Fruit fly (Drosophila melanogaster): Measurements from ENCODE around the gene ssp3.

DNA sequence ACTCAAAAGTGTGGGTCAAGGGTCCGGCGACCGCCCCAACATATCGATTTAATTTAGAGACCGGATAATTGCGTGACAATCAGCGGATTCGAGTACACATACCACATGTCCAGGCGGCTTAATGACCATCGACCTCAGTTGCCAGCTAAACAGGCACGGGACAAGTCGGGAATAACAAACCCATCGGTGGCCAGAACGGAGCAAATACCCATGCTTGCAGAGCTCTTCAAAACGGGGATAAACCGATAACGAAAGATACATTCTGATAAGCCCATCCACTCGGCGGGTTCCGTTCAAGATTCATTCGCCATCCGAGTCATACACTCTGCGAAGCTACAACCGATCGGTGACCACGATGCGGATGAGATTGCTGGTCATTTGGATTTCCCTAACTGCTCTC lies 47.0 kb upstream of the ssp3 start, which contains the start of gene CG15169:
- TF ChIP-seq CG8301 (tag; optimal IDR thresholded peaks at IDR 0.05): no peak
- no peak for TF ChIP-seq CG4496 (GFP tag; IDR thresholded peaks at IDR 0.05)
- no peak for TF ChIP-seq CG8159 (tag; optimal IDR thresholded peaks at IDR 0.05)
- TF ChIP-seq Ets98B (GFP tag; IDR thresholded peaks at IDR 0.05): no peak
- no peak for TF ChIP-seq gl (tag; optimal IDR thresholded peaks at IDR 0.05)
- no peak for TF ChIP-seq CG13204 (GFP tag; optimal IDR thresholded peaks at IDR 0.05)
